Worm (Caenorhabditis elegans) whole organism, midembryonic: Measurements from ENCODE around the gene inx-5.

Experiments
- T22C8.4 ChIP-seq: fragments of 200-800 bp; sonication (Bioruptor generic); IDR thresholded peaks from 2 replicates; pipeline ENCODE4 v1.3.6; 2022; ENCODE audit warnings: missing genetic modification characterization, missing compliant biosample characterization
- cog-1 ChIP-seq: sonication (generic microtip); optimal IDR thresholded peaks from 2 replicates; lab custom pipeline; 2016; ENCODE audit warnings: missing genetic modification characterization, missing compliant biosample characterization
- flt-1 ChIP-seq: fragments of 200-800 bp; sonication (Bioruptor generic); IDR thresholded peaks from 2 replicates; pipeline ENCODE4 v1.3.6; 2022; ENCODE audit warnings: missing genetic modification characterization, missing compliant biosample characterization
- klf-2 ChIP-seq: fragments of 200-800 bp; sonication (Bioruptor generic); conservative IDR thresholded peaks from 2 replicates; pipeline ENCODE4 v1.3.6; 2022; ENCODE audit warnings: missing genetic modification reagents, missing genetic modification characterization, missing compliant biosample characterization
- med-1 ChIP-seq: sonication (generic microtip); optimal IDR thresholded peaks from 2 replicates; lab custom pipeline; 2017; ENCODE audit warnings: missing genetic modification characterization, mild to moderate bottlenecking, missing compliant biosample characterization, antibody characterized with exemption, missing genetic modification reagents; ENCODE audit not compliant: insufficient read depth
- ref-1 ChIP-seq: fragments of 200-800 bp; sonication (Bioruptor generic); conservative IDR thresholded peaks from 2 replicates; pipeline ENCODE4 v1.3.6; 2022; ENCODE audit warnings: missing genetic modification reagents, missing genetic modification characterization, missing compliant biosample characterization
- tab-1 ChIP-seq: fragments of 200-800 bp; sonication (Bioruptor generic); IDR thresholded peaks from 2 replicates; pipeline ENCODE4 v1.3.6; 2022; ENCODE audit warnings: missing genetic modification characterization, missing compliant biosample characterization
- ztf-23 ChIP-seq: fragments of 200-800 bp; sonication (Bioruptor generic); IDR thresholded peaks from 2 replicates; pipeline ENCODE4 v1.3.6; 2022; ENCODE audit warnings: missing genetic modification reagents, missing genetic modification characterization, missing compliant biosample characterization
- ztf-29 ChIP-seq: fragments of 200-800 bp; sonication (Bioruptor generic); IDR thresholded peaks from 2 replicates; pipeline ENCODE4 v1.3.6; 2022; ENCODE audit warnings: missing genetic modification reagents, missing genetic modification characterization, missing compliant biosample characterization

ce11 chrX:8270971-8271553 is 31.1 kb downstream of the inx-5 start, which contains the start of gene cutl-29:
- TF ChIP-seq ref-1 (GFP tag; lab: Robert Waterston, UW) (no peak), flt-1 (GFP tag; lab: Robert Waterston, UW) (no peak), ztf-23 (no peak), ztf-29 (GFP tag; lab: Robert Waterston, UW) (no peak), klf-2 (no peak), tab-1 (GFP tag; lab: Robert Waterston, UW) (no peak), T22C8.4 (GFP tag; lab: Robert Waterston, UW) (no peak), med-1 (GFP tag; lab: Kevin White, UChicago) (no peak), cog-1 (tag; lab: Kevin White, UChicago) (no peak)
